Worm (Caenorhabditis elegans): ENCODE results near the gene arrd-7.
A peak's percentile ranks its signal among the peaks of the same experiment; 100 is the strongest.

Gene arrd-7

ce11 chrII:12042108-12042960, 20.1 kb downstream of the arrd-7 start, which contains the start of gene ippk-1 (continued):
- TF ChIP-seq nhr-77 (tag; optimal IDR thresholded peaks at IDR 0.05) (no peak), dmd-9 (GFP tag; IDR thresholded peaks at IDR 0.05) (0 out of 2 replicates have a peak, but pooled peaks have one; percentile 16), ama-1 (optimal IDR thresholded peaks at IDR 0.05) (no peak), set-16 (GFP tag; IDR thresholded peaks at IDR 0.05) (no peak), dve-1 (tag; optimal IDR thresholded peaks at IDR 0.05; ENCODE audit: insufficient read depth) (peak; percentile 30), ZK337.2 (GFP tag; IDR thresholded peaks at IDR 0.05) (no peak), F37D6.2 (tag; optimal IDR thresholded peaks at IDR 0.05) (peak; percentile 16), lim-7 (GFP tag; IDR thresholded peaks at IDR 0.05) (no peak), ceh-28 (tag; optimal IDR thresholded peaks at IDR 0.05) (no peak), pha-4 (GFP tag; IDR thresholded peaks at IDR 0.05) (0 out of 2 replicates have a peak, but pooled peaks have one; percentile 43), pha-4 (tag; optimal IDR thresholded peaks at IDR 0.05) (no peak), mes-2 (tag; optimal IDR thresholded peaks at IDR 0.05; ENCODE audit: poor library complexity, severe bottlenecking) (peak; percentile 62), dpl-1 (GFP tag; optimal IDR thresholded peaks at IDR 0.05) (no peak), nhr-76 (tag; optimal IDR thresholded peaks at IDR 0.05) (peak; percentile 27), attf-4 (tag; optimal IDR thresholded peaks at IDR 0.05) (no peak), tra-1 (GFP tag; IDR thresholded peaks at IDR 0.05) (no peak), dmd-8 (GFP tag; IDR thresholded peaks at IDR 0.05) (no peak), ztf-11 (tag; optimal IDR thresholded peaks at IDR 0.05) (no peak), ZK546.5 (tag; optimal IDR thresholded peaks at IDR 0.05) (no peak), skn-1 (tag; optimal IDR thresholded peaks at IDR 0.05) (no peak), fkh-10 (GFP tag; optimal IDR thresholded peaks at IDR 0.05) (peak; percentile 83), nhr-41 (GFP tag; IDR thresholded peaks at IDR 0.05) (no peak), lin-39 (tag; optimal IDR thresholded peaks at IDR 0.05) (no peak), cey-2 (tag; optimal IDR thresholded peaks at IDR 0.05; ENCODE audit: borderline replicate concordance, insufficient read depth) (no peak), zip-2 (tag; optimal IDR thresholded peaks at IDR 0.05) (no peak), daf-8 (GFP tag; IDR thresholded peaks at IDR 0.05) (no peak), lin-29 (GFP tag; IDR thresholded peaks at IDR 0.05) (no peak; the same call in 1 of the 2 replicates), Y48G9A.11 (GFP tag; IDR thresholded peaks at IDR 0.05) (no peak), F49E8.2 (tag; optimal IDR thresholded peaks at IDR 0.05; ENCODE audit: borderline replicate concordance) (no peak), ceh-62 (tag; optimal IDR thresholded peaks at IDR 0.05) (no peak), lin-1 (GFP tag; IDR thresholded peaks at IDR 0.05) (peak; percentile 79), hlh-11 (tag; optimal IDR thresholded peaks at IDR 0.05) (peak; percentile 64), nhr-10 (tag; optimal IDR thresholded peaks at IDR 0.05) (no peak), daf-12 (tag; optimal IDR thresholded peaks at IDR 0.05) (no peak), Y105C5A.15 (GFP tag; IDR thresholded peaks at IDR 0.05) (no peak), madf-5 (GFP tag; IDR thresholded peaks at IDR 0.05) (0 out of 4 replicates have a peak, but pooled peaks of 1 of the 2 experiments have one; percentile 13), F10B5.3 (tag; optimal IDR thresholded peaks at IDR 0.05) (no peak), fos-1 (tag; optimal IDR thresholded peaks at IDR 0.05) (no peak), ceh-44 (GFP tag; IDR thresholded peaks at IDR 0.05) (no peak), sdz-12 (GFP tag; optimal IDR thresholded peaks at IDR 0.05) (no peak), lin-13 (GFP tag; optimal IDR thresholded peaks at IDR 0.05) (no peak), ztf-7 (tag; optimal IDR thresholded peaks at IDR 0.05) (no peak), madf-9 (GFP tag; conservative IDR thresholded peaks at IDR 0.05) (peak; percentile 35; the same call in 1 of the 2 replicates), hif-1 (tag; optimal IDR thresholded peaks at IDR 0.05) (peak in 1 of 2 experiments; percentile 92), mxl-2 (GFP tag; conservative IDR thresholded peaks at IDR 0.05) (no peak), gei-8 (GFP tag; optimal IDR thresholded peaks at IDR 0.05) (no peak), ces-1 (GFP tag; optimal IDR thresholded peaks at IDR 0.05) (no peak), unc-39 (tag; optimal IDR thresholded peaks at IDR 0.05) (no peak), duxl-1 (tag; optimal IDR thresholded peaks at IDR 0.05; ENCODE audit: poor library complexity) (no peak), arid-1 (GFP tag; conservative IDR thresholded peaks at IDR 0.05) (no peak)

Data from whole organism, L4 larva.